Worm (Caenorhabditis elegans): Measurements from ENCODE around the gene F42G4.2.
"Not testable (repeated sequence)": the region's sequence is repeated elsewhere in the genome, so short reads cannot be mapped to it uniquely, and the experiment has no call there.

F42G4.2 gene

DNA sequence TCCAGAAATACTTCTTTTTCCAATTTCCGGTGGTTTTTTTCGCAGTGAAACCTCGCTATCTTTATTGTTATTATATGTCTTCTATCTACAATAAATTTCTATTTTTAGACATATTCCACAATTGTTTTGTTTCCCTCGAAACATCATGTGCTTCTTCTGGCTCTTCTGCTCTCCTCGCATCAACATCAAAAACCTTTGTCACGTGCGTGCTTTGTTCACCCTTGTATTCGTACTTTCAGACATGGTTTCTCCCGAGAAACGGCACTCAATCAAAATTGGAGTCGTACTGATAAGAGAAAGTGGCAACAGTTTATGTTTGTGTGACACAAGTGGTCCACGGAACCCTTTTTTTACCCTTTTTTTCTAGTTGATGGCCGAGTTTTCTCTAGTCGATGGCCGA lies 30.0 kb downstream of the F42G4.2 start (continued):
- TF ChIP-seq F26F4.8 (GFP tag; conservative IDR thresholded peaks at IDR 0.05) (no peak), nhr-111 (GFP tag; optimal IDR thresholded peaks at IDR 0.05) (no peak)

DNA sequence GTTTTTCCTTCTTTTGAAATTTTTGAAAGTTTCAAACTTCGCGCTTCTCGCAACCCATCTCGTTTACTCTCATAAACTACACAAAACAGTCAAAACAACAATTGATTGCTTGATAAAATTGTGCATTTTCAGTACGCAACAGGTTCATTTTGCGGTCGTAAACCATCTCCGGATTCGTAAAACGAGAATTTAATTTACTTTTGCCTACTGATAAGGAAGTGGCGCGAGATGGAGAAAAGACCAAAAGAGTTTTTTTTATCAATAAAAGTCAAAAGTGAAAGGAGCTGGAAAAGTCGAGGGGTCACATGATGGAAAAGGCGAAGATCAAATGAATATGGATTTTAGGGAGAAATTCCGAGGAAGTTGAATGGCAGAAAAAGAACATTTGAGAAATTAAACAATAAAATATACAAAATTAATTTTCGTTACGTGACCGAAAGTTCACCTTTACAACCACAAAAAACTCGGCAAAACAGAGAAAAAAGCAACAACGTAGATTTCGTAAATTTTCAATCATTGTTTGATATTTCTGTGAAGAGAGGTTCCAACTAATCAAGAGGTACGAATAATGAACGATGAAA lies 31.2 kb downstream of the F42G4.2 start, which contains the start of gene F42G4.6:
Gene F42G4.6, plus strand, starts transcription at position 531 of the 581 bp plus-strand sequence.
- TF ChIP-seq F10B5.3 (tag; optimal IDR thresholded peaks at IDR 0.05) (no peak), nhr-28 (tag; optimal IDR thresholded peaks at IDR 0.05) (peak; percentile 71), lin-13 (GFP tag; optimal IDR thresholded peaks at IDR 0.05) (peak; percentile 27), tra-1 (GFP tag; IDR thresholded peaks at IDR 0.05) (peak; percentile 75), nhr-77 (tag; optimal IDR thresholded peaks at IDR 0.05) (peak; percentile 36), hlh-11 (tag; optimal IDR thresholded peaks at IDR 0.05) (peak; percentile 78), hlh-30 (tag; optimal IDR thresholded peaks at IDR 0.05; ENCODE audit: insufficient read depth) (peak; percentile 33), php-3 (GFP tag; IDR thresholded peaks at IDR 0.05) (peak; percentile 97), dve-1 (tag; optimal IDR thresholded peaks at IDR 0.05; ENCODE audit: insufficient read depth) (peak; percentile 88), daf-16 (GFP tag; optimal IDR thresholded peaks at IDR 0.05) (no peak), daf-16 (tag; optimal IDR thresholded peaks at IDR 0.05) (peak; percentile 90), Y75B8A.6 (GFP tag; IDR thresholded peaks at IDR 0.05) (no peak), nhr-102 (tag; optimal IDR thresholded peaks at IDR 0.05) (peak; percentile 2), dmd-6 (GFP tag; IDR thresholded peaks at IDR 0.05) (peak; percentile 84), ceh-20 (GFP tag; IDR thresholded peaks at IDR 0.05) (0 out of 2 replicates have a peak, but pooled peaks have one; percentile 20), rbr-2 (tag; optimal IDR thresholded peaks at IDR 0.05) (no peak), zag-1 (tag; optimal IDR thresholded peaks at IDR 0.05) (no peak), nhr-48 (tag; optimal IDR thresholded peaks at IDR 0.05) (peak; percentile 77), pqm-1 (tag; optimal IDR thresholded peaks at IDR 0.05) (peak; percentile 79)

DNA sequence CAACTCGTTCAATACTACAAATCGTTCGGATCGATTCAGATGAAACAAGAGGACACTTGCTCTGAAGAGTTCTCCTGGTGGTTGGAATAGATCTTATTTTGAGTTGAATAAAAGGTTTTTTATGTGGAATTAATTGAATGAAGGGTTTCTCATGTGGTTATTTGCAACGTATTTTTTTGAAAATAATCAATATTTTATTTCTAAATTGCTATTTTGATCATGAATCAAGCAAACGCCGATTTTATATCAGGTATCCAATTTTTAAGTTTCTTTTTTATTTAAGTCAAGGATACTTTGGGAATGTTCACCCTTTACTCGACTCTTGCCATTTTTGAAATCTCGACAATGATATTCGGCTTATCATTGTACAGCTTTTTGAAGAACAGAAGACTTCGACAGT lies 32.9 kb downstream of the F42G4.2 start, which contains the start of gene Y81G3A.2:
Gene Y81G3A.2, plus strand, starts transcription at position 301 of the 400 bp plus-strand sequence.
- not testable (repeated sequence) for TF ChIP-seq mxl-3 (GFP tag; optimal IDR thresholded peaks at IDR 0.05); cey-2 (tag; optimal IDR thresholded peaks at IDR 0.05; ENCODE audit: borderline replicate concordance, insufficient read depth); mdl-1 (tag; optimal IDR thresholded peaks at IDR 0.05)

DNA sequence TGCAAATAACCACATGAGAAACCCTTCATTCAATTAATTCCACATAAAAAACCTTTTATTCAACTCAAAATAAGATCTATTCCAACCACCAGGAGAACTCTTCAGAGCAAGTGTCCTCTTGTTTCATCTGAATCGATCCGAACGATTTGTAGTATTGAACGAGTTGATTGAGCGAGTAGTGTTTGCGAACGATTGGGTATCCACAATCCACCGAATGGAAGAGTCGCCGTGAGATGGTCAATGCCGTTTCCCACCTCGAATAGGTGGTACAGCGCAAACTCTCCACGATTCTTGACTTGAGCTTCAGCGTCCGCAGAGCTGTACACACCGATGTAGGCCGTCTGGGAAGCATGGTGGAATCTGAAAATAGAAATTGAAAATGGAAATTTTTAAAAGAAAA lies 34.7 kb downstream of the F42G4.2 start, which contains the start of gene Y81G3A.6:
Gene Y81G3A.6, minus strand, starts transcription at position 101 of the 400 bp plus-strand sequence.
- TF ChIP-seq unc-62 (GFP tag; optimal IDR thresholded peaks at IDR 0.05 in 1 of 2); unc-62 (tag; optimal IDR thresholded peaks at IDR 0.05); ceh-28 (tag; optimal IDR thresholded peaks at IDR 0.05); jun-1 (tag; optimal IDR thresholded peaks at IDR 0.05): not testable (repeated sequence)

DNA sequence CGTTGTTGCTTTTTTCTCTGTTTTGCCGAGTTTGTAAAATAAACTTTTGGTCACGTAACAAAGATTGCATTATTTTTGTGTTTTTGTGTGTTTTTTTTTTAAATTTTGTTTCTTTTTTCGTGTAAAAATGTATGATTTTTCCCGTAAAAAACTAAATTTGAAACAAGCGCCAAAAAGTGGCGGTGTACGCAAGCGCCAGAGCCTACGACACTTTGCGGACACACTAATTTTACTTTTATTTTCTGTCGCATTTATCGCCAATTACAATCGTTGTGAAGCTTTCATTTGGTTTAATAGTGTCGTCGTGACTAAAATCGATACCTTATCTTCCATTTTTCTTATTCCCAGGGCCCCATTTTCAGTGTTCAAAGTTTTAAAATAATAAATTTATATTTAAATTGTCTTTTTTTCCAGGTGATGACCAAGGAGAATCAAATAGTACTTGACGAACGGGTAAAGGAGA lies 36.1 kb downstream of the F42G4.2 start, which contains the start of the genes Y81G3A.1 and gcn-2:
Gene Y81G3A.1, minus strand, starts transcription at position 175 of the 463 bp plus-strand sequence.
Gene gcn-2, plus strand, starts transcription at position 413 of the 463 bp plus-strand sequence.
- peak; percentile 58 for TF ChIP-seq lin-38 (GFP tag; IDR thresholded peaks at IDR 0.05)
- peak; percentile 96 for TF ChIP-seq dpl-1 (GFP tag; optimal IDR thresholded peaks at IDR 0.05)
- TF ChIP-seq cey-2 (tag; optimal IDR thresholded peaks at IDR 0.05; ENCODE audit: borderline replicate concordance, insufficient read depth), result no peak
- peak; percentile 2 for TF ChIP-seq nhr-6 (tag; optimal IDR thresholded peaks at IDR 0.05)
- peak; percentile 82 for TF ChIP-seq mes-2 (tag; optimal IDR thresholded peaks at IDR 0.05; ENCODE audit: poor library complexity, severe bottlenecking)
- no peak for TF ChIP-seq lir-3 (tag; optimal IDR thresholded peaks at IDR 0.05)
- TF ChIP-seq ceh-32 (tag; optimal IDR thresholded peaks at IDR 0.05; ENCODE audit: poor library complexity), result no peak

All from whole organism, L4 larva.